Worm (Caenorhabditis elegans): ENCODE results near the gene T23F11.4.

T23F11.4 gene

ce11 chrIII:4693281-4693680 lies 28.1 kb upstream of the T23F11.4 start, which contains the start of gene nifk-1:
Gene nifk-1 (minus strand): TSS chrIII:4693307.
- peak; percentile 50 for TF ChIP-seq tbx-2 (tag; optimal IDR thresholded peaks at IDR 0.05)
- peak; percentile 63 for TF ChIP-seq elt-2 (tag; optimal IDR thresholded peaks at IDR 0.05)
- TF ChIP-seq hlh-15 (tag; optimal IDR thresholded peaks at IDR 0.05), result no peak
- TF ChIP-seq ets-4 (tag; optimal IDR thresholded peaks at IDR 0.05), result peak; percentile 16
- no peak for TF ChIP-seq ahr-1 (tag; optimal IDR thresholded peaks at IDR 0.05)
- TF ChIP-seq ceh-18 (tag; optimal IDR thresholded peaks at IDR 0.05), result peak; percentile 14
- no peak for TF ChIP-seq sox-2 (GFP tag; IDR thresholded peaks at IDR 0.05)
- peak; percentile 70 for TF ChIP-seq nfya-1 (tag; optimal IDR thresholded peaks at IDR 0.05)
- peak; percentile 29 for TF ChIP-seq unc-42 (tag; optimal IDR thresholded peaks at IDR 0.05)
- peak; percentile 23 for TF ChIP-seq ceh-31 (tag; optimal IDR thresholded peaks at IDR 0.05)
- TF ChIP-seq ztf-16 (tag; optimal IDR thresholded peaks at IDR 0.05), result peak; percentile 5

ce11 chrIII:4689595-4689994 lies 24.4 kb upstream of the T23F11.4 start:
- TF ChIP-seq hlh-6 (tag; optimal IDR thresholded peaks at IDR 0.05), result peak; percentile 87
- peak; percentile 34 for TF ChIP-seq ceh-2 (tag; optimal IDR thresholded peaks at IDR 0.05)
- TF ChIP-seq K02D7.2 (tag; optimal IDR thresholded peaks at IDR 0.05), result peak; percentile 59
- peak; percentile 40; the same call in 1 of the 2 replicates for TF ChIP-seq unc-3 (GFP tag; conservative IDR thresholded peaks at IDR 0.05)
- peak; percentile 61 for TF ChIP-seq unc-3 (tag; optimal IDR thresholded peaks at IDR 0.05)
- TF ChIP-seq sdc-2 (tag; optimal IDR thresholded peaks at IDR 0.05), result peak; percentile 62
- no peak for TF ChIP-seq ama-1 (optimal IDR thresholded peaks at IDR 0.05)
- TF ChIP-seq syd-9 (tag; optimal IDR thresholded peaks at IDR 0.05), result peak; percentile 80
- TF ChIP-seq dmd-4 (tag; optimal IDR thresholded peaks at IDR 0.05; ENCODE audit: borderline replicate concordance), result peak; percentile 66
- TF ChIP-seq nhr-232 (tag; optimal IDR thresholded peaks at IDR 0.05), result peak; percentile 75
- peak; percentile 77 for TF ChIP-seq dve-1 (tag; optimal IDR thresholded peaks at IDR 0.05)
- TF ChIP-seq fkh-6 (tag; optimal IDR thresholded peaks at IDR 0.05), result peak; percentile 81
- TF ChIP-seq ceh-31 (tag; optimal IDR thresholded peaks at IDR 0.05), result peak; percentile 30
- peak; percentile 44 for TF ChIP-seq pqm-1 (tag; optimal IDR thresholded peaks at IDR 0.05)
- no peak for TF ChIP-seq lim-6 (tag; optimal IDR thresholded peaks at IDR 0.05)
- peak; percentile 74 for TF ChIP-seq tbx-2 (tag; optimal IDR thresholded peaks at IDR 0.05)
- peak; percentile 63; the same call in 1 of the 2 replicates for TF ChIP-seq ceh-45 (GFP tag; IDR thresholded peaks at IDR 0.05)
- peak; percentile 35 for TF ChIP-seq zip-5 (tag; optimal IDR thresholded peaks at IDR 0.05)
- TF ChIP-seq ets-4 (tag; optimal IDR thresholded peaks at IDR 0.05), result peak; percentile 68
- peak; percentile 70 for TF ChIP-seq fax-1 (tag; optimal IDR thresholded peaks at IDR 0.05)
- peak; percentile 62 for TF ChIP-seq rnt-1 (tag; optimal IDR thresholded peaks at IDR 0.05)
- peak; percentile 89 for TF ChIP-seq ceh-6 (GFP tag; optimal IDR thresholded peaks at IDR 0.05)
- peak; percentile 63 for TF ChIP-seq pha-2 (tag; optimal IDR thresholded peaks at IDR 0.05)
- no peak for TF ChIP-seq fkh-10 (GFP tag; optimal IDR thresholded peaks at IDR 0.05)
- TF ChIP-seq unc-55 (GFP tag; optimal IDR thresholded peaks at IDR 0.05), result no peak
- TF ChIP-seq ceh-22 (tag; optimal IDR thresholded peaks at IDR 0.05), result no peak
- TF ChIP-seq npax-4 (tag; optimal IDR thresholded peaks at IDR 0.05), result peak; percentile 65
- TF ChIP-seq Y22D7AL.16 (tag; optimal IDR thresholded peaks at IDR 0.05), result peak; percentile 63
- no peak for TF ChIP-seq pros-1 (tag; optimal IDR thresholded peaks at IDR 0.05)
- TF ChIP-seq eyg-1 (tag; optimal IDR thresholded peaks at IDR 0.05), result peak; percentile 29
- TF ChIP-seq tbx-7 (tag; optimal IDR thresholded peaks at IDR 0.05), result no peak
- no peak for TF ChIP-seq pag-3 (tag; optimal IDR thresholded peaks at IDR 0.05; ENCODE audit: borderline replicate concordance)
- TF ChIP-seq T23F11.4 (GFP tag; optimal IDR thresholded peaks at IDR 0.05), result peak; percentile 63
- peak; percentile 59 for TF ChIP-seq nfya-1 (tag; optimal IDR thresholded peaks at IDR 0.05)
- peak; percentile 75 for TF ChIP-seq ttx-3 (tag; optimal IDR thresholded peaks at IDR 0.05)
- TF ChIP-seq pax-1 (tag; optimal IDR thresholded peaks at IDR 0.05), result no peak
- no peak for TF ChIP-seq unc-42 (tag; optimal IDR thresholded peaks at IDR 0.05)
- peak; percentile 51 for TF ChIP-seq ceh-30 (tag; optimal IDR thresholded peaks at IDR 0.05)
- TF ChIP-seq madf-2 (tag; optimal IDR thresholded peaks at IDR 0.05), result peak; percentile 84
- peak; percentile 24 for TF ChIP-seq hlh-8 (tag; optimal IDR thresholded peaks at IDR 0.05)
- TF ChIP-seq che-1 (tag; optimal IDR thresholded peaks at IDR 0.05), result peak; percentile 86
- no peak for TF ChIP-seq nhr-11 (tag; optimal IDR thresholded peaks at IDR 0.05)
- peak; percentile 57 for TF ChIP-seq hlh-15 (tag; optimal IDR thresholded peaks at IDR 0.05)
- peak; percentile 31 for TF ChIP-seq F13H6.1 (tag; optimal IDR thresholded peaks at IDR 0.05)
- TF ChIP-seq ceh-34 (tag; optimal IDR thresholded peaks at IDR 0.05), result peak; percentile 77
- no peak for TF ChIP-seq elt-4 (tag; optimal IDR thresholded peaks at IDR 0.05)
- TF ChIP-seq ceh-14 (tag; optimal IDR thresholded peaks at IDR 0.05), result peak; percentile 45

All from whole organism, late embryonic.